Worm (Caenorhabditis elegans): Measurements from ENCODE around the gene srb-5.

The srb-5 gene

DNA sequence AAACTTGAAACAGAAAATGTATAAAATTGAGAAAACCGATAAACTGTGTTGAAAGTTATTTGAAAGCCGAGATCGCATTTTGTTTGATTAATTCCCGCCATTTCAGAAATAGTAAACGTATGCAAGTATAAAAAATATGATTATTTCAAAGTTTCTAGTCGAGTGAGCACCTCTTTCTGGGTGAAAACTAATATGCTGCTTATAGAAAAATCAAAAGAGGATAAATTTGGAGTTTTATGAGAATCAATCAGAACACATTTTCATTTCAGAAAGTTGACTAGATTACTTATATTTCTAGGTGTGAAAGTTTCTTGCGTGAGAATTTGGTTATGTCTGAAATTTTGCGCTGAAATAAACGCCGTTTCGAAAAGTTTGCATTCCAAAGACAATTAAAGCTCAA, 5.7 kb downstream of the srb-5 start, which contains the start of gene srb-13:
srb-13 (minus strand) TSS at position 101 of the 400 bp plus-strand sequence.
- TF ChIP-seq jun-1 (tag; optimal IDR thresholded peaks at IDR 0.05) = no peak
- no peak for TF ChIP-seq mef-2 (tag; optimal IDR thresholded peaks at IDR 0.05)
- no peak for TF ChIP-seq tbx-2 (tag; optimal IDR thresholded peaks at IDR 0.05)
- no peak for TF ChIP-seq vab-15 (tag; optimal IDR thresholded peaks at IDR 0.05)
- no peak for TF ChIP-seq aly-2 (tag; optimal IDR thresholded peaks at IDR 0.05)
- no peak for TF ChIP-seq fos-1 (tag; optimal IDR thresholded peaks at IDR 0.05)
- TF ChIP-seq nhr-85 (tag) = no peak
- TF ChIP-seq ceh-88 (GFP tag; IDR thresholded peaks at IDR 0.05) = no peak
- TF ChIP-seq zag-1 (tag; optimal IDR thresholded peaks at IDR 0.05) = no peak
- no peak for TF ChIP-seq nhr-28 (tag; optimal IDR thresholded peaks at IDR 0.05)
- TF ChIP-seq fkh-10 (GFP tag; optimal IDR thresholded peaks at IDR 0.05) = no peak
- no peak for TF ChIP-seq swsn-7 (tag; optimal IDR thresholded peaks at IDR 0.05)
- TF ChIP-seq lin-15B (tag; optimal IDR thresholded peaks at IDR 0.05) = no peak
- TF ChIP-seq ztf-4 (tag; optimal IDR thresholded peaks at IDR 0.05) = no peak
- TF ChIP-seq unc-98 (GFP tag; IDR thresholded peaks at IDR 0.05) = no peak

DNA sequence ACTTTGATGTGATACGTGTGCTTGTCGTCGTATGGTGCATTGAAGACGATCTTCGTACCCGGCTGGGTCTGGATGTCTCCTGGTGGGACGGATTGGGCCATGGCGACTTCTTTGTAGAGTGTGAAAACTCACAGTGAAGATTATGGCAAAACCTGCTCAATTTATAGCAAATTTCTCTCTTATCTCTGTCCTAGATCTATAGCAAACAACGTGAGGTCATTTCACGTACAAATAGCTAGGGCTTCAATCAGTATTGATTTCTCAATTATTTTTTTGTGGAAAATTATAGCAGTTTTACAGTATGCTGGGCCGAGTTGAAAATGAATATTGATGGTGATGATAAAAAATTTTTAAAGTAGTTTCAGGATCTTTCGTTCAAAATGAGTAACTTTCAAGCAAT, 6.2 kb downstream of the srb-5 start, which contains the start of gene msp-45:
msp-45 (minus strand) TSS at position 101 of the 400 bp plus-strand sequence.
- no peak for TF ChIP-seq nhr-85 (tag)

DNA sequence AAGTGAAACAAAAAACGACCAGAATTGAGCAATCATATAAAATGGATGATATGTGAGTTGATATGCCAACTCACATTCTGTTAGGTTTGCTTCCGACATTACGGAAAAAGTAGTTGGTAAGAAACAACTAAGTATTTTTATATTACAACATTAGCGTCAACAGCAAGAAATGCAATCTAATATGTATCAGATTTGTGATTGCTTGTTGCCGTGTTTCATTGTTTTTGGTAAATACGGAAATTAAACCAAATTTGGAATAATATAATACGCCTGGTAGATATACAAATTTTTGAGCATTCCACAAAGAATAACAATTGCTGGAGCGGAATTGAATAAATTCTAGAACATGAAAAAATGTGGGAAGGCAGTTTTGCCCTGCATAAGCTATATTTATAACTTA, 8.6 kb downstream of the srb-5 start, which contains the start of gene srb-12:
srb-12 (minus strand) TSS at position 101 of the 400 bp plus-strand sequence.
- TF ChIP-seq nhr-47 (tag; optimal IDR thresholded peaks at IDR 0.05) (no peak), pax-3 (tag; optimal IDR thresholded peaks at IDR 0.05) (no peak), nhr-20 (tag; optimal IDR thresholded peaks at IDR 0.05) (no peak), C16A3.4 (tag; optimal IDR thresholded peaks at IDR 0.05) (no peak), fkh-4 (tag; optimal IDR thresholded peaks at IDR 0.05; ENCODE audit: borderline replicate concordance) (no peak), lsy-2 (tag; optimal IDR thresholded peaks at IDR 0.05) (no peak), unc-62 (GFP tag; optimal IDR thresholded peaks at IDR 0.05) (no peak), jun-1 (tag; optimal IDR thresholded peaks at IDR 0.05) (no peak), blmp-1 (tag; optimal IDR thresholded peaks at IDR 0.05) (no peak)

DNA sequence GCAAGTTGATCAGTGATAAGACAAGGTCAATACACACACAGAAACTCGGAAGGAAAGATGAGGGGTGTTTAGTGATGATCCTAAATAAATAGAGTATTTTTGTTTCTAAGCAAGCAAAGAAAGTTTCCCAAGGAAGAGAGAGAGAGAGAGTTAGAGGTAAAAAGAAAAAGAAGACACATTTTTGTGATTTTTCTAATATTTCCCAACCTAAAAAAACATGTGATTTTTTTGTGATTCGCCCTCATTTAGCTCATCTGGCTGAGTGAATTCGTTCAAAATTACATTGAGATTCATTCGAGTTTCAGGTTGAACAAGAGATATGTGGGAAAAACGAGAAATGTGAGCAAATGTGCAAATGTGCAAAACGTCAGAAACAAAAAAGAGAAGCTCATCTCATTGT, 12.4 kb downstream of the srb-5 start, which contains the start of gene srb-16:
srb-16 (minus strand) TSS at position 101 of the 400 bp plus-strand sequence.
- no peak for TF ChIP-seq ceh-82 (tag; optimal IDR thresholded peaks at IDR 0.05)
- TF ChIP-seq zip-4 (GFP tag; optimal IDR thresholded peaks at IDR 0.05) = no peak
- no peak for TF ChIP-seq swsn-7 (tag; optimal IDR thresholded peaks at IDR 0.05)
- no peak for TF ChIP-seq efl-3 (GFP tag; optimal IDR thresholded peaks at IDR 0.05)
- no peak for TF ChIP-seq hlh-4 (tag; optimal IDR thresholded peaks at IDR 0.05)
- no peak for TF ChIP-seq C34B4.2 (tag; optimal IDR thresholded peaks at IDR 0.05)
- no peak for TF ChIP-seq unc-98 (GFP tag; IDR thresholded peaks at IDR 0.05)
- no peak for TF ChIP-seq nhr-19 (GFP tag; conservative IDR thresholded peaks at IDR 0.05)
- no peak for TF ChIP-seq efl-1 (optimal IDR thresholded peaks at IDR 0.05)
- TF ChIP-seq efl-1 (GFP tag; optimal IDR thresholded peaks at IDR 0.05 in 1 of 2) = no peak
- TF ChIP-seq nhr-11 (tag; optimal IDR thresholded peaks at IDR 0.05) = no peak
- TF ChIP-seq elt-2 (tag; optimal IDR thresholded peaks at IDR 0.05) = no peak
- no peak for TF ChIP-seq alr-1 (tag; optimal IDR thresholded peaks at IDR 0.05; ENCODE audit: borderline replicate concordance)
- no peak for TF ChIP-seq irx-1 (tag; optimal IDR thresholded peaks at IDR 0.05)
- no peak for TF ChIP-seq aly-2 (tag; optimal IDR thresholded peaks at IDR 0.05)
- no peak for TF ChIP-seq nhr-84 (tag; optimal IDR thresholded peaks at IDR 0.05)
- TF ChIP-seq ztf-4 (tag; optimal IDR thresholded peaks at IDR 0.05) = no peak
- no peak for TF ChIP-seq nhr-90 (tag; optimal IDR thresholded peaks at IDR 0.05; ENCODE audit: poor library complexity)

DNA sequence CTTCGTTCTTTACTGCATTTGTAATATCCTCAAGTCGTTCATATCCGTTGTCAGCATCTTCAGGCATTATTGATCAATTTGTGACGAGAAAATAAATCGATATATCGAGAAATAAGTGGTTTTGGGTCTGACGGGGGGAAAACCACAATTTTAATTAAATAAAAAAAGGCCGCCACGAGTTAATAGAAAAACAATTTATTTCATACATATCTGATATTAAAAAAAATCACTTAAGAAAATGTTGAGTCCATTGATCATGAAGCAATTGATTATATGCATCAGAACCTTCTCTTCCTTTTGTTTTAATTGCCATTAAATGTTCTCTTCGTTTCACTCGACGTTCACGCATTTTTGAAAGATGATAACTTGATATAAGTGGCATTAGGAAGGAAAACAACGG, 14.8 kb downstream of the srb-5 start, which contains the start of gene F58A6.5:
F58A6.5 (minus strand) TSS at position 101 of the 400 bp plus-strand sequence.
- TF ChIP-seq nhr-20 (tag; optimal IDR thresholded peaks at IDR 0.05) (no peak), aly-2 (tag; optimal IDR thresholded peaks at IDR 0.05) (no peak), dpl-1 (GFP tag; optimal IDR thresholded peaks at IDR 0.05) (no peak), blmp-1 (tag; optimal IDR thresholded peaks at IDR 0.05) (no peak), fkh-8 (tag; optimal IDR thresholded peaks at IDR 0.05) (no peak), ama-1 (optimal IDR thresholded peaks at IDR 0.05) (no peak), tlp-1 (tag; optimal IDR thresholded peaks at IDR 0.05) (no peak), ztf-11 (tag; optimal IDR thresholded peaks at IDR 0.05) (no peak)

Measured in whole organism, L1 larva.